Fruit fly (Drosophila melanogaster) whole organism: ENCODE measurements around the gene CG10738.

Source experiments
- CG8478 ChIP-seq: fragments of >200 bp; optimal IDR thresholded peaks from 2 replicates; lab custom pipeline; 2018; ENCODE audit warnings: inconsistent platforms
- Dll ChIP-seq: fragments of >200 bp; optimal IDR thresholded peaks from 2 replicates; lab custom pipeline; 2017
- EcR ChIP-seq, 2 experiments: fragments of >200 bp; optimal IDR thresholded peaks; 2 replicates each; lab custom pipeline; 2017; ENCODE audit warnings: missing biosample characterization in 2 of 2, missing genetic modification characterization in 2 of 2, missing genetic modification reagents in 2 of 2
- pan ChIP-seq: fragments of >200 bp; optimal IDR thresholded peaks from 2 replicates; lab custom pipeline; 2017
- psq ChIP-seq: fragments of >200 bp; optimal IDR thresholded peaks from 2 replicates; lab custom pipeline; 2017

- no peak for TF ChIP-seq pan (lab: Kevin White, UChicago)
- no peak for TF ChIP-seq CG8478
- TF ChIP-seq psq: no peak
- TF ChIP-seq Dll: no peak
- TF ChIP-seq EcR (GFP tag; optimal IDR thresholded peaks at IDR 0.05; lab: Kevin White, UChicago): no peak
Observed at dm6 chr3L:13477453-13478184, 27.0 kb downstream of the CG10738 start, which contains the start of gene stv.
